Fruit fly (Drosophila melanogaster): ENCODE measurements around the gene CG5194.

dm6 chr3L:8990128-8990527, 19.5 kb downstream of the CG5194 start, which contains the start of gene CG5280:
- TF ChIP-seq woc (GFP tag; optimal IDR thresholded peaks at IDR 0.05) (no peak), dmrt93B (GFP tag; optimal IDR thresholded peaks at IDR 0.05) (no peak), psq (GFP tag; optimal IDR thresholded peaks at IDR 0.05) (no peak), CG32264 (GFP tag; optimal IDR thresholded peaks at IDR 0.05) (no peak), usp (GFP tag; optimal IDR thresholded peaks at IDR 0.05) (no peak), Myc (optimal IDR thresholded peaks at IDR 0.05) (no peak), Hr83 (GFP tag; optimal IDR thresholded peaks at IDR 0.05; ENCODE audit: poor library complexity, severe bottlenecking) (no peak), fru (GFP tag; optimal IDR thresholded peaks at IDR 0.05) (no peak)

Data from whole organism, wandering third instar larva.